Worm (Caenorhabditis elegans): ENCODE data around the gene F14F3.4.

Gene F14F3.4

ce11 chrX:10555189-10555964 lies 34.2 kb upstream of the F14F3.4 start, which contains the start of gene syd-2 (continued):
- TF ChIP-seq bed-1 (GFP tag; IDR thresholded peaks at IDR 0.05) (no peak), F52B5.7 (tag; optimal IDR thresholded peaks at IDR 0.05) (no peak), ceh-27 (GFP tag; optimal IDR thresholded peaks at IDR 0.05) (peak; percentile 56), ztf-26 (tag; optimal IDR thresholded peaks at IDR 0.05) (peak; percentile 37), Y95B8A.8 (GFP tag; IDR thresholded peaks at IDR 0.05) (no peak), ztf-18 (tag; optimal IDR thresholded peaks at IDR 0.05) (peak; percentile 5), die-1 (tag; optimal IDR thresholded peaks at IDR 0.05) (peak; percentile 22), atf-7 (tag; optimal IDR thresholded peaks at IDR 0.05) (no peak), chd-7 (tag; optimal IDR thresholded peaks at IDR 0.05) (peak; percentile 55), hrde-1 (tag; optimal IDR thresholded peaks at IDR 0.05; ENCODE audit: borderline replicate concordance) (no peak), snpc-4 (GFP tag; optimal IDR thresholded peaks at IDR 0.05) (peak; percentile 46), snpc-4 (tag; optimal IDR thresholded peaks at IDR 0.05) (peak in 2 of 4 experiments; percentile 14 to 21), hmg-1.2 (GFP tag; IDR thresholded peaks at IDR 0.05) (peak; percentile 39; the same call in 1 of the 2 replicates), unc-130 (GFP tag; optimal IDR thresholded peaks at IDR 0.05) (no peak), lin-26 (GFP tag; IDR thresholded peaks at IDR 0.05) (peak; percentile 9; the same call in 1 of the 2 replicates), zim-3 (tag; optimal IDR thresholded peaks at IDR 0.05) (no peak), rec-8 (tag; optimal IDR thresholded peaks at IDR 0.05) (no peak), F10E7.11 (tag; optimal IDR thresholded peaks at IDR 0.05) (no peak), F57A8.1 (GFP tag; optimal IDR thresholded peaks at IDR 0.05) (no peak), somi-1 (GFP tag; optimal IDR thresholded peaks at IDR 0.05) (peak; percentile 75), lin-35 (GFP tag; optimal IDR thresholded peaks at IDR 0.05) (peak in 1 of 3 experiments; percentile 11), snpc-1.1 (tag; optimal IDR thresholded peaks at IDR 0.05; ENCODE audit: insufficient read depth) (no peak), Y53F4B.3 (GFP tag; IDR thresholded peaks at IDR 0.05) (no peak), K11D2.4 (GFP tag; IDR thresholded peaks at IDR 0.05) (peak; percentile 35; the same call in 1 of the 2 replicates), dox-1 (GFP tag; IDR thresholded peaks at IDR 0.05) (peak; percentile 77), pbrm-1 (GFP tag; IDR thresholded peaks at IDR 0.05) (peak; percentile 32; the same call in 1 of the 2 replicates)

ce11 chrX:10553048-10553447 lies 31.8 kb upstream of the F14F3.4 start:
- TF ChIP-seq lsy-27 (tag; optimal IDR thresholded peaks at IDR 0.05; ENCODE audit: borderline replicate concordance, insufficient read depth) (no peak), mxl-1 (tag; optimal IDR thresholded peaks at IDR 0.05) (no peak), F37B4.10 (GFP tag; IDR thresholded peaks at IDR 0.05) (no peak), T26A5.8 (tag; optimal IDR thresholded peaks at IDR 0.05) (no peak), efl-1 (GFP tag; optimal IDR thresholded peaks at IDR 0.05) (no peak), lag-1 (GFP tag; IDR thresholded peaks at IDR 0.05) (no peak), nhr-27 (tag; optimal IDR thresholded peaks at IDR 0.05) (no peak), F10E7.11 (tag; optimal IDR thresholded peaks at IDR 0.05) (no peak)

- TF ChIP-seq hlh-12 (tag; optimal IDR thresholded peaks at IDR 0.05) (no peak), bed-2 (GFP tag; IDR thresholded peaks at IDR 0.05) (no peak), snpc-1.1 (tag; optimal IDR thresholded peaks at IDR 0.05; ENCODE audit: insufficient read depth) (no peak), unc-130 (GFP tag; optimal IDR thresholded peaks at IDR 0.05) (no peak), F23B12.7 (tag; optimal IDR thresholded peaks at IDR 0.05; ENCODE audit: insufficient read depth) (no peak), tbp1 (GFP tag; optimal IDR thresholded peaks at IDR 0.05) (no peak), C06A6.2 (GFP tag; conservative IDR thresholded peaks at IDR 0.05) (no peak), mxl-1 (tag; optimal IDR thresholded peaks at IDR 0.05) (no peak), somi-1 (GFP tag; optimal IDR thresholded peaks at IDR 0.05) (no peak), snpc-4 (GFP tag; optimal IDR thresholded peaks at IDR 0.05) (no peak), snpc-4 (tag; optimal IDR thresholded peaks at IDR 0.05) (no peak), madf-3 (GFP tag; IDR thresholded peaks at IDR 0.05) (no peak)
Measured at ce11 chrX:10545716-10546115, 24.5 kb upstream of the F14F3.4 start, which contains the start of gene F59F5.5. F59F5.5 (plus strand) TSS chrX:10546016.

All from whole organism, young adult.